Worm (Caenorhabditis elegans) whole organism, L2 larva: ENCODE data around the gene ZK742.7.
A peak's percentile ranks its signal among the peaks of the same experiment; 100 is the strongest.

Source experiments
- C34F6.9 ChIP-seq: fragments of 150-350 bp; optimal IDR thresholded peaks from 2 replicates; lab custom pipeline; 2014; ENCODE audit warnings: missing biosample characterization, missing genetic modification characterization
- F13H6.1 ChIP-seq: sonication (generic microtip); optimal IDR thresholded peaks from 2 replicates; lab custom pipeline; 2016; ENCODE audit warnings: missing genetic modification characterization, missing compliant biosample characterization
- R02D3.7 ChIP-seq: fragments of 150-350 bp; optimal IDR thresholded peaks from 2 replicates; lab custom pipeline; 2014; ENCODE audit warnings: missing biosample characterization, missing genetic modification characterization
- Y55F3AM.14 ChIP-seq: fragments of 200-800 bp; sonication (Bioruptor generic); optimal IDR thresholded peaks from 2 replicates; lab custom pipeline; 2018; ENCODE audit warnings: mild to moderate bottlenecking, missing genetic modification characterization, missing compliant biosample characterization
- ZK546.5 ChIP-seq: sonication (generic microtip); optimal IDR thresholded peaks from 2 replicates; lab custom pipeline; 2017; ENCODE audit warnings: missing biosample characterization, missing genetic modification characterization
- alr-1 ChIP-seq: fragments of 150-350 bp; optimal IDR thresholded peaks from 2 replicates; lab custom pipeline; 2014; ENCODE audit warnings: missing biosample characterization, missing genetic modification characterization
- aly-2 ChIP-seq: fragments of 150-350 bp; optimal IDR thresholded peaks from 2 replicates; lab custom pipeline; 2014; ENCODE audit warnings: missing biosample characterization, missing genetic modification characterization
- ama-1 ChIP-seq: fragments of 150-350 bp; optimal IDR thresholded peaks from 2 replicates; lab custom pipeline; 2018; ENCODE audit warnings: inconsistent platforms
- blmp-1 ChIP-seq: sonication (generic microtip); optimal IDR thresholded peaks from 2 replicates; lab custom pipeline; 2017; ENCODE audit warnings: missing genetic modification characterization, mild to moderate bottlenecking, missing compliant biosample characterization, antibody characterized with exemption, moderate library complexity; ENCODE audit not compliant: insufficient read depth
- ceh-16 ChIP-seq: fragments of 150-350 bp; optimal IDR thresholded peaks from 2 replicates; lab custom pipeline; 2014; ENCODE audit warnings: missing biosample characterization, missing genetic modification characterization
- ceh-82 ChIP-seq: fragments of 150-350 bp; optimal IDR thresholded peaks from 2 replicates; lab custom pipeline; 2014; ENCODE audit warnings: missing biosample characterization, missing genetic modification characterization
- crh-2 ChIP-seq: sonication (generic microtip); optimal IDR thresholded peaks from 2 replicates; lab custom pipeline; 2017; ENCODE audit warnings: missing biosample characterization, missing genetic modification characterization
- dmd-4 ChIP-seq: sonication (generic microtip); optimal IDR thresholded peaks from 2 replicates; lab custom pipeline; 2017; ENCODE audit warnings: missing biosample characterization, missing genetic modification characterization
- egl-27 ChIP-seq: sonication (generic microtip); optimal IDR thresholded peaks from 3 replicates; lab custom pipeline; 2017; ENCODE audit warnings: missing biosample characterization, missing genetic modification reagents, missing genetic modification characterization
- elt-1 ChIP-seq: fragments of 150-350 bp; optimal IDR thresholded peaks from 2 replicates; lab custom pipeline; 2014; ENCODE audit warnings: missing biosample characterization, missing genetic modification characterization
- elt-3 ChIP-seq: sonication (generic microtip); optimal IDR thresholded peaks from 2 replicates; lab custom pipeline; 2017; ENCODE audit warnings: missing biosample characterization, missing genetic modification characterization
- fos-1 ChIP-seq: fragments of 150-350 bp; optimal IDR thresholded peaks from 2 replicates; lab custom pipeline; 2014; ENCODE audit warnings: missing biosample characterization, missing genetic modification characterization
- gmeb-1 ChIP-seq: fragments of 150-350 bp; optimal IDR thresholded peaks from 2 replicates; lab custom pipeline; 2014; ENCODE audit warnings: missing biosample characterization, missing genetic modification characterization
- lin-11 ChIP-seq: fragments of 150-350 bp; sonication (generic microtip); optimal IDR thresholded peaks from 2 replicates; lab custom pipeline; 2014; ENCODE audit warnings: missing biosample characterization, missing genetic modification characterization, inconsistent platforms, mixed read lengths
- lin-13 ChIP-seq: fragments of 150-350 bp; optimal IDR thresholded peaks from 2 replicates; lab custom pipeline; 2014; ENCODE audit warnings: missing biosample characterization, missing genetic modification reagents, missing genetic modification characterization
- lin-39 ChIP-seq: fragments of 150-350 bp; optimal IDR thresholded peaks from 2 replicates; lab custom pipeline; 2014; ENCODE audit warnings: missing biosample characterization, missing genetic modification reagents, missing genetic modification characterization
- lsy-2 ChIP-seq, 2 experiments: fragments of 150-350 bp in 1 of 2; sonication (generic microtip) in 1 of 2; optimal IDR thresholded peaks; 2 replicates each; lab custom pipeline; 2014 to 2017; ENCODE audit warnings: missing biosample characterization in 2 of 2, missing genetic modification characterization in 2 of 2
- mab-5 ChIP-seq: fragments of 150-350 bp; optimal IDR thresholded peaks from 2 replicates; lab custom pipeline; 2014; ENCODE audit warnings: missing biosample characterization, missing genetic modification characterization
- mbf-1 ChIP-seq: sonication (generic microtip); optimal IDR thresholded peaks from 2 replicates; lab custom pipeline; 2017; ENCODE audit warnings: missing biosample characterization, missing genetic modification characterization
- mdl-1 ChIP-seq, 2 experiments: fragments of 150-350 bp in 1 of 2; sonication (generic microtip) in 1 of 2; optimal IDR thresholded peaks; 2 replicates each; lab custom pipeline; 2017; ENCODE audit warnings: missing biosample characterization in 2 of 2, missing genetic modification characterization in 2 of 2
- nhr-10 ChIP-seq: sonication (generic microtip); optimal IDR thresholded peaks from 2 replicates; lab custom pipeline; 2017; ENCODE audit warnings: missing biosample characterization, missing genetic modification characterization
- nhr-11 ChIP-seq: fragments of 150-350 bp; optimal IDR thresholded peaks from 2 replicates; lab custom pipeline; 2014; ENCODE audit warnings: missing biosample characterization, missing genetic modification characterization
- nhr-12 ChIP-seq: fragments of 150-350 bp; optimal IDR thresholded peaks from 2 replicates; lab custom pipeline; 2014; ENCODE audit warnings: missing biosample characterization, missing genetic modification characterization
- nhr-129 ChIP-seq: fragments of 150-350 bp; optimal IDR thresholded peaks from 2 replicates; lab custom pipeline; 2014; ENCODE audit warnings: missing biosample characterization, missing genetic modification characterization
- nhr-21 ChIP-seq: fragments of 150-350 bp; optimal IDR thresholded peaks from 2 replicates; lab custom pipeline; 2014; ENCODE audit warnings: missing biosample characterization, missing genetic modification characterization
- nhr-23 ChIP-seq: fragments of 150-350 bp; optimal IDR thresholded peaks from 2 replicates; lab custom pipeline; 2014; ENCODE audit warnings: missing biosample characterization, missing genetic modification reagents, missing genetic modification characterization
- nhr-237 ChIP-seq: fragments of 150-350 bp; optimal IDR thresholded peaks from 2 replicates; lab custom pipeline; 2014; ENCODE audit warnings: missing biosample characterization, missing genetic modification characterization
- nhr-25 ChIP-seq: fragments of 150-350 bp; sonication (generic microtip); optimal IDR thresholded peaks from 3 replicates; lab custom pipeline; 2014; ENCODE audit warnings: missing biosample characterization, missing genetic modification characterization
- nhr-6 ChIP-seq: fragments of 150-350 bp; optimal IDR thresholded peaks from 2 replicates; lab custom pipeline; 2014; ENCODE audit warnings: missing biosample characterization, missing genetic modification characterization
- nhr-77 ChIP-seq: fragments of 150-350 bp; optimal IDR thresholded peaks from 2 replicates; lab custom pipeline; 2014; ENCODE audit warnings: missing biosample characterization, missing genetic modification characterization
- peb-1 ChIP-seq: fragments of 150-350 bp; optimal IDR thresholded peaks from 2 replicates; lab custom pipeline; 2014; ENCODE audit warnings: missing biosample characterization, missing genetic modification characterization
- sem-4 ChIP-seq: fragments of 150-350 bp; optimal IDR thresholded peaks from 2 replicates; lab custom pipeline; 2014; ENCODE audit warnings: missing biosample characterization, missing genetic modification reagents, missing genetic modification characterization
- skn-1 ChIP-seq: sonication (generic microtip); optimal IDR thresholded peaks from 2 replicates; lab custom pipeline; 2017; ENCODE audit warnings: missing biosample characterization, missing genetic modification characterization
- sma-3 ChIP-seq: sonication (generic microtip); optimal IDR thresholded peaks from 2 replicates; lab custom pipeline; 2016; ENCODE audit warnings: missing genetic modification reagents, missing genetic modification characterization, missing compliant biosample characterization
- sma-9 ChIP-seq, 2 experiments: fragments of 150-350 bp in 1 of 2; sonication (generic microtip) in 1 of 2; optimal IDR thresholded peaks; 2 replicates each; lab custom pipeline; 2014 to 2016; ENCODE audit warnings: missing genetic modification characterization in 2 of 2, mild to moderate bottlenecking in 1 of 2, missing biosample characterization in 1 of 2, missing compliant biosample characterization in 1 of 2, missing genetic modification reagents in 1 of 2, moderate library complexity in 1 of 2
- snpc-4 ChIP-seq: fragments of 150-350 bp; optimal IDR thresholded peaks from 2 replicates; lab custom pipeline; 2014; ENCODE audit warnings: missing biosample characterization, missing genetic modification characterization
- unc-39 ChIP-seq: fragments of 150-350 bp; optimal IDR thresholded peaks from 2 replicates; lab custom pipeline; 2014; ENCODE audit warnings: missing biosample characterization, missing genetic modification characterization
- unc-55 ChIP-seq: fragments of 150-350 bp; sonication (generic microtip); optimal IDR thresholded peaks from 3 replicates; lab custom pipeline; 2014; ENCODE audit warnings: missing biosample characterization, missing genetic modification reagents, missing genetic modification characterization
- unc-62 ChIP-seq: fragments of 150-350 bp; optimal IDR thresholded peaks from 2 replicates; lab custom pipeline; 2014; ENCODE audit warnings: missing biosample characterization, missing genetic modification reagents, missing genetic modification characterization
- zag-1 ChIP-seq: fragments of 150-350 bp; optimal IDR thresholded peaks from 2 replicates; lab custom pipeline; 2014; ENCODE audit warnings: missing biosample characterization, missing genetic modification characterization
- ztf-1 ChIP-seq: fragments of 200-800 bp; sonication (Bioruptor generic); conservative IDR thresholded peaks from 2 replicates; pipeline ENCODE4 v1.3.6; 2022; ENCODE audit warnings: missing genetic modification characterization, missing compliant biosample characterization
- ztf-11 ChIP-seq: sonication (generic microtip); optimal IDR thresholded peaks from 2 replicates; lab custom pipeline; 2017; ENCODE audit warnings: missing biosample characterization, missing genetic modification characterization
- ztf-4 ChIP-seq: fragments of 150-350 bp; optimal IDR thresholded peaks from 2 replicates; lab custom pipeline; 2014; ENCODE audit warnings: missing biosample characterization, missing genetic modification characterization

Gene ZK742.7

DNA sequence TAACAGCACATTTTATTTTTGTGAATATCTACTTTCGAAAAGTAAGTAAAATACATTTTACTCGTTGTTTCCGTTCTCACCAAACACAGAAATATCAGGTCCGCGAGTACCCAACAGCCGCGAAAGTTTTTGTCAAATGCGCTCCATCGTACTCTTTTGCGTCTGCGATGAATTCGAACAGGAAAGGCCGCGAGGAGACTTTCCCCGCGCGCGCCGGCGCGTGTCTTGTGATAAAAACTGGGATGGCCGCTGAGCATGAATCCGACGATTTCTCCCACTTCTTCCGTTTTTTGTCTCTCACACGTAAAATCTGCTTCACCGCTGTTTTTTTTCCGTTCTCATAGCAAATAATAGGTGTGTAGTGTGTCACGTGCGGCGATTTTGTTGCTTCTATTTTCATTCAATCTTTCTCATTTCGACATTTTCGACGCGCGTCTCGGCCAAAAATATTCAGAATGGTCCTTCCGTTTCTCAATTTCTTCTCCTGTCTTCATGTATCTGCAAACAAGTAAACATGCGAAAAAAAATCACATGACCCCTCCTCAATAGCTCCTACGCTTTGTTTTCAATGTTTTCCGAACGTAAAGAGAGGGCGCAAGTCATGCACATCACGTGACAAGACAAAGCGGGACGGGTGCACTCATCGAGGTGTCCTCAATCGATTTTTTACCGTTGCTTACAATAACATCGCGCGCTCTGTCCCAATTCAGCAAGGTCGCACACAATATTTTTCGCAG lies 6.1 kb downstream of the ZK742.7 start, which contains the start of gene uvs-1:
uvs-1 (minus strand) TSS at position 145 of the 737 bp plus-strand sequence.
- TF ChIP-seq nhr-25 (tag; lab: Kevin White, UChicago) (peak; percentile 23), zag-1 (no peak), nhr-6 (tag; lab: Kevin White, UChicago) (no peak), mdl-1 (tag; optimal IDR thresholded peaks at IDR 0.05; lab: Kevin White, UChicago) (no peak), snpc-4 (no peak), unc-55 (GFP tag; lab: Kevin White, UChicago) (peak; percentile 69), nhr-77 (no peak), lin-39 (tag; lab: Kevin White, UChicago) (no peak), nhr-10 (tag; lab: Kevin White, UChicago) (no peak), elt-1 (no peak), egl-27 (tag; lab: Kevin White, UChicago) (no peak), skn-1 (tag; lab: Kevin White, UChicago) (no peak), R02D3.7 (tag; lab: Kevin White, UChicago) (no peak), ceh-16 (tag; lab: Kevin White, UChicago) (no peak), nhr-129 (peak; percentile 73), lin-13 (GFP tag; lab: Kevin White, UChicago) (no peak), nhr-11 (tag; lab: Kevin White, UChicago) (no peak), ztf-4 (no peak), ztf-11 (tag; lab: Kevin White, UChicago) (no peak), ama-1 (lab: Kevin White, UChicago) (no peak), mab-5 (no peak), fos-1 (peak; percentile 45), ceh-82 (tag; lab: Kevin White, UChicago) (no peak), unc-39 (tag; lab: Kevin White, UChicago) (no peak), ztf-1 (GFP tag; lab: Robert Waterston, UW) (no peak), unc-62 (GFP tag; lab: Kevin White, UChicago) (no peak), C34F6.9 (peak; percentile 68), nhr-237 (tag; lab: Kevin White, UChicago) (no peak), sma-9 (GFP tag; optimal IDR thresholded peaks at IDR 0.05; lab: Kevin White, UChicago) (peak; percentile 18), sma-9 (tag; optimal IDR thresholded peaks at IDR 0.05; lab: Kevin White, UChicago) (no peak), elt-3 (tag; lab: Kevin White, UChicago) (no peak), ZK546.5 (tag; lab: Kevin White, UChicago) (no peak), blmp-1 (tag; lab: Kevin White, UChicago) (no peak), mbf-1 (tag; lab: Kevin White, UChicago) (no peak), nhr-23 (tag; lab: Kevin White, UChicago) (no peak), nhr-12 (no peak), dmd-4 (no peak), gmeb-1 (peak; percentile 6), lin-11 (tag; lab: Kevin White, UChicago) (no peak), Y55F3AM.14 (GFP tag; lab: Kevin White, UChicago) (no peak), sem-4 (no peak), aly-2 (no peak), nhr-21 (tag; lab: Kevin White, UChicago) (no peak), F13H6.1 (tag; lab: Kevin White, UChicago) (no peak), sma-3 (GFP tag; lab: Kevin White, UChicago) (peak; percentile 37), peb-1 (tag; lab: Kevin White, UChicago) (no peak), lsy-2 (tag; optimal IDR thresholded peaks at IDR 0.05; lab: Kevin White, UChicago) (peak in 1 of 2 experiments; percentile 19), crh-2 (peak; percentile 29), alr-1 (tag; lab: Kevin White, UChicago) (no peak)
